Worm (Caenorhabditis elegans) whole organism, midembryonic: Measurements from ENCODE around the gene F44E2.9.

Experiments used
- cog-1 ChIP-seq: sonication (generic microtip); optimal IDR thresholded peaks from 2 replicates; lab custom pipeline; 2016; ENCODE audit warnings: missing genetic modification characterization, missing compliant biosample characterization
- flt-1 ChIP-seq: fragments of 200-800 bp; sonication (Bioruptor generic); IDR thresholded peaks from 2 replicates; pipeline ENCODE4 v1.3.6; 2022; ENCODE audit warnings: missing genetic modification characterization, missing compliant biosample characterization
- klf-2 ChIP-seq: fragments of 200-800 bp; sonication (Bioruptor generic); conservative IDR thresholded peaks from 2 replicates; pipeline ENCODE4 v1.3.6; 2022; ENCODE audit warnings: missing genetic modification reagents, missing genetic modification characterization, missing compliant biosample characterization
- tab-1 ChIP-seq: fragments of 200-800 bp; sonication (Bioruptor generic); IDR thresholded peaks from 2 replicates; pipeline ENCODE4 v1.3.6; 2022; ENCODE audit warnings: missing genetic modification characterization, missing compliant biosample characterization
- ztf-23 ChIP-seq: fragments of 200-800 bp; sonication (Bioruptor generic); IDR thresholded peaks from 2 replicates; pipeline ENCODE4 v1.3.6; 2022; ENCODE audit warnings: missing genetic modification reagents, missing genetic modification characterization, missing compliant biosample characterization

DNA sequence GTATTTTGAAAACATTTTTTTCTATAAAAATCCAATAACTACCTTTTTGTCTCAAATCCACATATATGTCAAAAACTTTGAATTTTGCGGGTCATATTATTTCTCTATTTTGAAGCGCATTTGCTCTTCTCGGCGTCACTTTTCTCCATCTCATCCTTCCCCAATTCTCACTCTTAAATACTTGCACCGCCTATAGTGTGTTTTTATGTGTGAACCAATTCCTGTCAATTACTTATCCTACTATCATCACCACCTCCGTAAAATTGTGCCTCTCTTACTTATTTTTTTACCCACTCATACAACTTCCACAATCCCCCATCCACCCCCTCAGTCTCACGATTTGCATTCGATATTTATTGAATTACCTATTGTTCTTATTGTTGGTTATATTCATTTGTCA lies 44.5 kb downstream of the F44E2.9 start:
- TF ChIP-seq flt-1 (GFP tag; lab: Robert Waterston, UW) (no peak), cog-1 (tag; lab: Kevin White, UChicago) (no peak), tab-1 (GFP tag; lab: Robert Waterston, UW) (no peak), klf-2 (GFP tag; lab: Robert Waterston, UW) (no peak), ztf-23 (GFP tag; lab: Robert Waterston, UW) (no peak)
